Worm (Caenorhabditis elegans) whole organism, L3 larva: ENCODE measurements around the gene hrpk-2.

ENCODE experiments used
- R02D3.7 ChIP-seq: fragments of 150-350 bp; optimal IDR thresholded peaks from 2 replicates; lab custom pipeline; 2014; ENCODE audit warnings: missing biosample characterization, missing genetic modification characterization
- aly-2 ChIP-seq: fragments of 150-350 bp; optimal IDR thresholded peaks from 2 replicates; lab custom pipeline; 2014; ENCODE audit warnings: missing biosample characterization, missing genetic modification characterization
- ceh-28 ChIP-seq: fragments of 150-350 bp; optimal IDR thresholded peaks from 2 replicates; lab custom pipeline; 2014; ENCODE audit warnings: missing biosample characterization, missing genetic modification reagents, missing genetic modification characterization
- ceh-82 ChIP-seq: fragments of 150-350 bp; optimal IDR thresholded peaks from 2 replicates; lab custom pipeline; 2014; ENCODE audit warnings: missing biosample characterization, missing genetic modification characterization
- ceh-9 ChIP-seq: sonication (generic microtip); optimal IDR thresholded peaks from 2 replicates; lab custom pipeline; 2018; ENCODE audit warnings: missing biosample characterization, missing genetic modification characterization
- egl-5 ChIP-seq: fragments of 150-350 bp; optimal IDR thresholded peaks from 2 replicates; lab custom pipeline; 2017; ENCODE audit warnings: missing biosample characterization, missing genetic modification reagents, missing genetic modification characterization, inconsistent platforms
- elt-3 ChIP-seq, 3 experiments: fragments of 150-350 bp in 1 of 3; sonication (generic microtip) in 2 of 3; optimal IDR thresholded peaks; 2 replicates in 2 of 3; 4 replicates in 1 of 3; lab custom pipeline; 2014 to 2017; ENCODE audit warnings: missing biosample characterization in 3 of 3, missing genetic modification characterization in 3 of 3
- fkh-10 ChIP-seq: sonication (generic microtip); optimal IDR thresholded peaks from 2 replicates; lab custom pipeline; 2017; ENCODE audit warnings: missing biosample characterization, missing genetic modification reagents, missing genetic modification characterization
- lin-39 ChIP-seq: fragments of 150-350 bp; optimal IDR thresholded peaks from 2 replicates; lab custom pipeline; 2018; ENCODE audit warnings: missing biosample characterization, missing genetic modification reagents, missing genetic modification characterization
- lsy-12 ChIP-seq: sonication (generic microtip); optimal IDR thresholded peaks from 2 replicates; lab custom pipeline; 2016; ENCODE audit warnings: mild to moderate bottlenecking, missing genetic modification characterization, missing compliant biosample characterization
- nhr-11 ChIP-seq: fragments of 150-350 bp; optimal IDR thresholded peaks from 2 replicates; lab custom pipeline; 2014; ENCODE audit warnings: missing biosample characterization, missing genetic modification characterization
- nhr-23 ChIP-seq: fragments of 150-350 bp; optimal IDR thresholded peaks from 2 replicates; lab custom pipeline; 2014; ENCODE audit warnings: missing biosample characterization, missing genetic modification reagents, missing genetic modification characterization
- nhr-237 ChIP-seq: fragments of 150-350 bp; optimal IDR thresholded peaks from 2 replicates; lab custom pipeline; 2014; ENCODE audit warnings: missing biosample characterization, missing genetic modification characterization
- nhr-28 ChIP-seq: fragments of 150-350 bp; optimal IDR thresholded peaks from 2 replicates; lab custom pipeline; 2014; ENCODE audit warnings: missing biosample characterization, missing genetic modification characterization
- nhr-43 ChIP-seq: sonication (generic microtip); optimal IDR thresholded peaks from 2 replicates; lab custom pipeline; 2016; ENCODE audit warnings: mild to moderate bottlenecking, missing genetic modification characterization, missing compliant biosample characterization; ENCODE audit not compliant: poor library complexity, severe bottlenecking
- nhr-67 ChIP-seq: fragments of 150-350 bp; optimal IDR thresholded peaks from 2 replicates; lab custom pipeline; 2014; ENCODE audit warnings: missing biosample characterization, missing genetic modification characterization
- nhr-76 ChIP-seq: fragments of 150-350 bp; sonication (generic microtip); optimal IDR thresholded peaks from 5 replicates; lab custom pipeline; 2014; ENCODE audit warnings: missing biosample characterization, missing genetic modification characterization
- nhr-77 ChIP-seq: fragments of 150-350 bp; optimal IDR thresholded peaks from 2 replicates; lab custom pipeline; 2014; ENCODE audit warnings: missing biosample characterization, missing genetic modification characterization
- pha-4 ChIP-seq: fragments of 150-350 bp; optimal IDR thresholded peaks from 2 replicates; lab custom pipeline; 2014; ENCODE audit warnings: missing biosample characterization, missing genetic modification reagents, missing genetic modification characterization
- sea-2 ChIP-seq: fragments of 150-350 bp; sonication (generic microtip); optimal IDR thresholded peaks from 4 replicates; lab custom pipeline; 2014; ENCODE audit warnings: missing biosample characterization, missing genetic modification reagents, missing genetic modification characterization
- skn-1 ChIP-seq: fragments of 150-350 bp; optimal IDR thresholded peaks from 2 replicates; lab custom pipeline; 2014; ENCODE audit warnings: missing biosample characterization, missing genetic modification characterization
- zag-1 ChIP-seq: fragments of 150-350 bp; optimal IDR thresholded peaks from 2 replicates; lab custom pipeline; 2014; ENCODE audit warnings: missing biosample characterization, missing genetic modification characterization
- ztf-4 ChIP-seq: fragments of 150-350 bp; optimal IDR thresholded peaks from 2 replicates; lab custom pipeline; 2014; ENCODE audit warnings: missing biosample characterization, missing genetic modification characterization

The hrpk-2 gene

ce11 chrIII:8033534-8033933 is 46.6 kb downstream of the hrpk-2 start, which contains the start of gene F44B9.10:
Gene F44B9.10 (minus strand): TSS chrIII:8033634.
- TF ChIP-seq nhr-11 (no peak), nhr-28 (tag; lab: Kevin White, UChicago) (no peak), R02D3.7 (tag; lab: Kevin White, UChicago) (no peak), ztf-4 (tag; lab: Kevin White, UChicago) (no peak), pha-4 (tag; lab: Kevin White, UChicago) (no peak), nhr-76 (no peak), aly-2 (tag; lab: Kevin White, UChicago) (no peak), nhr-67 (tag; lab: Kevin White, UChicago) (no peak), nhr-237 (tag; lab: Kevin White, UChicago) (no peak), ceh-82 (tag; lab: Kevin White, UChicago) (no peak), nhr-77 (tag; lab: Kevin White, UChicago) (no peak), sea-2 (GFP tag; lab: Kevin White, UChicago) (no peak), nhr-23 (tag; lab: Kevin White, UChicago) (no peak), egl-5 (no peak)

ce11 chrIII:8036050-8036449 is 49.1 kb downstream of the hrpk-2 start:
- TF ChIP-seq fkh-10 (GFP tag; lab: Kevin White, UChicago), result no peak
- TF ChIP-seq ceh-28, result no peak
- no peak for TF ChIP-seq zag-1
- no peak for TF ChIP-seq lin-39

- TF ChIP-seq nhr-23 (tag; lab: Kevin White, UChicago), result peak; percentile 1
- TF ChIP-seq skn-1 (tag; lab: Kevin White, UChicago), result no peak
- TF ChIP-seq nhr-237 (tag; lab: Kevin White, UChicago), result no peak
- peak in 1 of 3 experiments; percentile 79 for TF ChIP-seq elt-3 (tag; optimal IDR thresholded peaks at IDR 0.05; lab: Kevin White, UChicago)
Observed at ce11 chrIII:8036497-8036896, 49.6 kb downstream of the hrpk-2 start.

ce11 chrIII:8037941-8038340 is 51.0 kb downstream of the hrpk-2 start, which contains the start of gene dpf-6:
Gene dpf-6 (plus strand): TSS chrIII:8038241.
- TF ChIP-seq fkh-10 (GFP tag; lab: Kevin White, UChicago) (no peak), nhr-23 (tag; lab: Kevin White, UChicago) (no peak), ceh-82 (tag; lab: Kevin White, UChicago) (no peak), ceh-9 (tag; lab: Kevin White, UChicago) (no peak), nhr-43 (no peak), lsy-12 (tag; lab: Kevin White, UChicago) (no peak), nhr-67 (tag; lab: Kevin White, UChicago) (no peak)
